Fruit fly (Drosophila melanogaster) whole organism, embryonic: ENCODE data around the gene Ldh.

Source experiments
- Aef1 ChIP-seq: fragments of 200-800 bp; sonication (Bioruptor generic); IDR thresholded peaks from 3 replicates; pipeline ENCODE4 v1.3.6; 2022; ENCODE audit warnings: missing biosample characterization, missing genetic modification characterization
- Atf3 ChIP-seq: fragments of 200-800 bp; sonication (Bioruptor generic); optimal IDR thresholded peaks from 3 replicates; lab custom pipeline; 2016; ENCODE audit warnings: missing biosample characterization, missing genetic modification characterization
- CG12071 ChIP-seq: fragments of 200-800 bp; sonication (Bioruptor generic); optimal IDR thresholded peaks from 3 replicates; lab custom pipeline; 2018; ENCODE audit warnings: missing biosample characterization, mild to moderate bottlenecking, missing genetic modification characterization
- CG12299 ChIP-seq: fragments of 200-800 bp; sonication (Bioruptor generic); optimal IDR thresholded peaks from 2 replicates; lab custom pipeline; 2018; ENCODE audit warnings: missing biosample characterization, mild to moderate bottlenecking, missing genetic modification characterization
- CG13424 ChIP-seq: fragments of 200-800 bp; sonication (Bioruptor generic); optimal IDR thresholded peaks from 2 replicates; lab custom pipeline; 2019; ENCODE audit warnings: missing biosample characterization, mild to moderate bottlenecking, missing genetic modification characterization, moderate library complexity
- CG14441 ChIP-seq: fragments of 200-800 bp; sonication (Bioruptor generic); IDR thresholded peaks from 2 replicates; pipeline ENCODE4 v1.3.6; 2022; ENCODE audit warnings: missing biosample characterization, missing genetic modification characterization
- CG14860 ChIP-seq: fragments of 200-800 bp; sonication (Bioruptor generic); IDR thresholded peaks from 3 replicates; pipeline ENCODE4 v1.3.6; 2022; ENCODE audit warnings: missing biosample characterization, missing genetic modification characterization; ENCODE audit not compliant: partially characterized antibody
- CG15011 ChIP-seq: fragments of 200-800 bp; sonication (Bioruptor generic); optimal IDR thresholded peaks from 3 replicates; lab custom pipeline; 2018; ENCODE audit warnings: missing biosample characterization, mild to moderate bottlenecking, missing genetic modification characterization
- CG18011 ChIP-seq: fragments of 200-800 bp; sonication (Bioruptor generic); optimal IDR thresholded peaks from 2 replicates; lab custom pipeline; 2017; ENCODE audit warnings: missing biosample characterization, missing genetic modification characterization, mild to moderate bottlenecking, moderate library complexity, missing genotype
- CG3281 ChIP-seq: fragments of 200-800 bp; sonication (Bioruptor generic); optimal IDR thresholded peaks from 3 replicates; lab custom pipeline; 2017; ENCODE audit warnings: missing biosample characterization, mild to moderate bottlenecking, missing genetic modification characterization
- CG33557 ChIP-seq: fragments of 200-800 bp; sonication (Bioruptor generic); optimal IDR thresholded peaks from 2 replicates; lab custom pipeline; 2019; ENCODE audit warnings: missing biosample characterization, mild to moderate bottlenecking, missing genetic modification characterization, moderate library complexity
- CG4854 ChIP-seq: fragments of 200-800 bp; sonication (Bioruptor generic); optimal IDR thresholded peaks from 2 replicates; lab custom pipeline; 2016; ENCODE audit warnings: missing biosample characterization, missing genetic modification characterization, inconsistent platforms
- CG6854 ChIP-seq: fragments of 200-800 bp; sonication (Bioruptor generic); optimal IDR thresholded peaks from 3 replicates; lab custom pipeline; 2017; ENCODE audit warnings: missing biosample characterization, mild to moderate bottlenecking, missing genetic modification characterization
- CG7987 ChIP-seq: fragments of 200-800 bp; sonication (Bioruptor generic); optimal IDR thresholded peaks from 2 replicates; lab custom pipeline; 2018; ENCODE audit warnings: missing biosample characterization, mild to moderate bottlenecking, missing genetic modification characterization, moderate library complexity
- CG8388 ChIP-seq: fragments of 200-800 bp; sonication (Bioruptor generic); optimal IDR thresholded peaks from 2 replicates; lab custom pipeline; 2019; ENCODE audit warnings: missing biosample characterization, mild to moderate bottlenecking, missing genetic modification characterization, moderate library complexity
- CG9817 ChIP-seq: fragments of 200-800 bp; sonication (Bioruptor generic); optimal IDR thresholded peaks from 2 replicates; lab custom pipeline; 2018; ENCODE audit warnings: missing biosample characterization, mild to moderate bottlenecking, missing genetic modification characterization, moderate library complexity
- Dip3 ChIP-seq: fragments of 200-800 bp; sonication (Bioruptor generic); optimal IDR thresholded peaks from 3 replicates; lab custom pipeline; 2016; ENCODE audit warnings: missing biosample characterization, missing genetic modification characterization
- Drgx ChIP-seq: fragments of 200-800 bp; sonication (Bioruptor generic); IDR thresholded peaks from 2 replicates; pipeline ENCODE4 v1.3.6; 2022; ENCODE audit warnings: missing biosample characterization, missing genetic modification characterization
- GATAe ChIP-seq: fragments of 200-800 bp; sonication (Bioruptor generic); conservative IDR thresholded peaks from 2 replicates; pipeline ENCODE4 v1.3.6; 2022; ENCODE audit warnings: missing biosample characterization, missing genetic modification characterization
- H2.0 ChIP-seq: fragments of 200-800 bp; sonication (Bioruptor generic); IDR thresholded peaks from 2 replicates; pipeline ENCODE4 v1.3.6; 2022; ENCODE audit warnings: missing biosample characterization, missing genetic modification characterization
- HLH4C ChIP-seq: fragments of 200-800 bp; sonication (Bioruptor generic); IDR thresholded peaks from 3 replicates; pipeline ENCODE4 v1.3.6; 2022; ENCODE audit warnings: missing biosample characterization, missing genetic modification characterization; ENCODE audit not compliant: partially characterized antibody
- HLHmδ ChIP-seq: fragments of 200-800 bp; sonication (Bioruptor generic); optimal IDR thresholded peaks from 2 replicates; lab custom pipeline; 2018; ENCODE audit warnings: missing biosample characterization, mild to moderate bottlenecking, missing genetic modification characterization, moderate library complexity
- Hr78 ChIP-seq, 2 experiments: fragments of 200-800 bp in 1 of 2; fragments of >200 bp in 1 of 2; sonication (Bioruptor generic) in 1 of 2; optimal IDR thresholded peaks; 2 replicates each; lab custom pipeline; 2017 to 2019; ENCODE audit warnings: missing biosample characterization in 2 of 2, missing genetic modification characterization in 2 of 2, mild to moderate bottlenecking in 1 of 2, moderate library complexity in 1 of 2
- NC2α ChIP-seq: fragments of 200-800 bp; sonication (Bioruptor generic); optimal IDR thresholded peaks from 2 replicates; lab custom pipeline; 2016; ENCODE audit warnings: missing biosample characterization, missing genetic modification characterization
- Sox102F ChIP-seq: fragments of 200-800 bp; sonication (Bioruptor generic); optimal IDR thresholded peaks from 2 replicates; lab custom pipeline; 2018; ENCODE audit warnings: missing biosample characterization, mild to moderate bottlenecking, missing genetic modification characterization, moderate library complexity
- Trl ChIP-seq, 3 experiments: fragments of >200 bp in 2 of 3; fragments of 200-800 bp in 1 of 3; sonication (Bioruptor generic) in 1 of 3; optimal IDR thresholded peaks; 2 replicates in 1 of 3; 3 replicates in 2 of 3; lab custom pipeline; 2016 to 2017; ENCODE audit warnings: missing biosample characterization in 1 of 3, missing genetic modification characterization in 1 of 3
- ash1 ChIP-seq: fragments of 200-800 bp; sonication (Bioruptor generic); optimal IDR thresholded peaks from 2 replicates; lab custom pipeline; 2018; ENCODE audit warnings: missing biosample characterization, mild to moderate bottlenecking, missing genetic modification characterization
- bsh ChIP-seq, 2 experiments: fragments of 200-800 bp; sonication (Bioruptor generic); optimal IDR thresholded peaks; 2 replicates each; lab custom pipeline; 2017 to 2018; ENCODE audit warnings: mild to moderate bottlenecking in 2 of 2, missing biosample characterization in 2 of 2, missing genetic modification characterization in 2 of 2, moderate library complexity in 1 of 2
- crc ChIP-seq: fragments of 200-800 bp; sonication (Bioruptor generic); optimal IDR thresholded peaks from 2 replicates; lab custom pipeline; 2016; ENCODE audit warnings: missing biosample characterization, missing genetic modification characterization
- crol ChIP-seq: fragments of 200-800 bp; sonication (Bioruptor generic); IDR thresholded peaks from 2 replicates; pipeline ENCODE4 v1.3.6; 2022; ENCODE audit warnings: missing biosample characterization, missing genetic modification characterization
- eve ChIP-seq, 2 experiments: fragments of >200 bp; optimal IDR thresholded peaks; 2 replicates each; lab custom pipeline; 2017; ENCODE audit warnings: missing biosample characterization in 2 of 2, missing genetic modification characterization in 2 of 2
- eyg ChIP-seq: fragments of 200-800 bp; sonication (Bioruptor generic); optimal IDR thresholded peaks from 3 replicates; lab custom pipeline; 2016; ENCODE audit warnings: missing biosample characterization, missing genetic modification characterization
- gsb ChIP-seq: fragments of 200-800 bp; sonication (Bioruptor generic); IDR thresholded peaks from 2 replicates; pipeline ENCODE4 v1.3.6; 2022; ENCODE audit warnings: missing biosample characterization, missing genetic modification characterization
- gt ChIP-seq: fragments of 200-800 bp; sonication (Bioruptor generic); IDR thresholded peaks from 2 replicates; pipeline ENCODE4 v1.3.6; 2022; ENCODE audit warnings: missing biosample characterization, missing genetic modification characterization
- hbn ChIP-seq: fragments of 200-800 bp; sonication (Bioruptor generic); IDR thresholded peaks from 2 replicates; pipeline ENCODE4 v1.3.6; 2022; ENCODE audit warnings: missing biosample characterization, missing genetic modification characterization; ENCODE audit not compliant: partially characterized antibody
- hkb ChIP-seq, 2 experiments: fragments of 200-800 bp in 1 of 2; fragments of >200 bp in 1 of 2; sonication (Bioruptor generic) in 1 of 2; IDR thresholded peaks in 1 of 2; optimal IDR thresholded peaks in 1 of 2; 2 replicates each; pipeline versions ENCODE4 v1.3.6 to Lab custom; 2017 to 2022; ENCODE audit warnings: missing biosample characterization in 1 of 2, missing genetic modification characterization in 1 of 2
- onecut ChIP-seq: fragments of 200-800 bp; sonication (Bioruptor generic); IDR thresholded peaks from 2 replicates; pipeline ENCODE4 v1.3.6; 2022; ENCODE audit warnings: missing biosample characterization, missing genetic modification characterization
- phol ChIP-seq: fragments of 200-800 bp; sonication (Bioruptor generic); optimal IDR thresholded peaks from 3 replicates; lab custom pipeline; 2018; ENCODE audit warnings: missing biosample characterization, mild to moderate bottlenecking, missing genetic modification characterization, moderate library complexity
- pzg ChIP-seq: fragments of 200-800 bp; sonication (Bioruptor generic); optimal IDR thresholded peaks from 3 replicates; lab custom pipeline; 2018; ENCODE audit warnings: missing biosample characterization, mild to moderate bottlenecking, missing genetic modification characterization, moderate library complexity
- run ChIP-seq: fragments of 200-800 bp; sonication (Bioruptor generic); optimal IDR thresholded peaks from 3 replicates; lab custom pipeline; 2018; ENCODE audit warnings: missing biosample characterization, mild to moderate bottlenecking, missing genetic modification characterization
- salm ChIP-seq: fragments of 200-800 bp; sonication (Bioruptor generic); optimal IDR thresholded peaks from 2 replicates; lab custom pipeline; 2018; ENCODE audit warnings: missing biosample characterization, mild to moderate bottlenecking, missing genetic modification characterization
- sna ChIP-seq: fragments of 200-800 bp; sonication (Bioruptor generic); IDR thresholded peaks from 2 replicates; pipeline ENCODE4 v1.3.6; 2022; ENCODE audit warnings: missing biosample characterization, missing genetic modification characterization; ENCODE audit not compliant: partially characterized antibody
- ssp ChIP-seq: fragments of 200-800 bp; sonication (Bioruptor generic); IDR thresholded peaks from 2 replicates; pipeline ENCODE4 v1.3.6; 2022; ENCODE audit warnings: missing biosample characterization, missing genetic modification characterization
- tgo ChIP-seq: fragments of 200-800 bp; sonication (Bioruptor generic); IDR thresholded peaks from 3 replicates; pipeline ENCODE4 v1.3.6; 2022; ENCODE audit warnings: missing biosample characterization, missing genetic modification characterization
- tin ChIP-seq: fragments of 200-800 bp; sonication (Bioruptor generic); optimal IDR thresholded peaks from 3 replicates; lab custom pipeline; 2016; ENCODE audit warnings: missing biosample characterization, missing genetic modification characterization
- z ChIP-seq: fragments of 200-800 bp; sonication (Bioruptor generic); IDR thresholded peaks from 3 replicates; pipeline ENCODE4 v1.3.6; 2022; ENCODE audit warnings: missing biosample characterization, missing genetic modification characterization

The Ldh gene

DNA sequence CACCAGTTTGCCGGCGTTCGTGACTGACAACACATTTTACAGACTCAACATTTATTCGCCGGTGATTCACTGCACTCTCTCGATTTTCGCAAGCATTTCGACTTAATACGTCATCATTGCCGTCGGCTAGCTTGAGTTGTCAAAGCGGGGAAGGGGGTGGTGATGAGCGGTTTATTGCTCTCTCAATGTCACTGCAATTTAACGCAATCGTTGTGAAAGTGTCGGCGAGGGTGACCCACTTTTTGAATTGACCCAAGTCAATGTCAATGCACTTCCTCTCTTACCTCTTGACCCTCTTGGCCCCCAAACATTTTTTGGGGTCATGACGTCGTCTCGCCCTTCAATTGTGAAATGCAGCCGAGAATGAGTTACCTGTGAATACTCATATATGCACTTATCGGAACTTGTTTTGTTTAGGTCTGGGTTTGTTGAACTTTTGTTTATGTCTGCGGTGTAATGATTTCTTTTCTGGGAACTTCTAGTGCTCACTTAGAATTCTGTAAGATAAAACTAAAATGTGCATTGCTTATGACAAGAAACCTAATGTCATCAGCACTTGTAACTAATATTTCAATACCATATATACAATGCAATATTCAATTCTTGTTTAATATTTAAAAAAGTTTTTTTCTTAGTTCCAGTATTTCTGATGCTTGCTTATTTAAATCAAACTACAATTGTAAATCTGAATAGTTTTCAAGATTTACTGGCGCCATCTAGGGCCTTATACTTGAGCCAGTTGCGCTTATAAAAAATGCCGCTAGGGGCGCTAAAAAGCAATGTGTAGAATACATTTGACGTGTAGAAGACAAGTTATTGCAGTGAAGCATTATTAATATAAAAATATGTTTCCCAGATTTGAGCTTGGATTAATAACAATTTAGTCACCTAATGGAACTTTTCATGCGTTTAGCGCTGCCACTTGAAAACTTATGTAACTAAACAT is 1.7 kb upstream of the Ldh start (continued):
- peak; percentile 35; the same call in 1 of the 3 replicates for TF ChIP-seq Aef1
- peak; percentile 22 for TF ChIP-seq Atf3 (GFP tag; lab: Kevin White, UChicago)
- TF ChIP-seq crc, result no peak
- TF ChIP-seq H2.0 (GFP tag; lab: Robert Waterston, UW), result 0 out of 2 replicates have a peak, but pooled peaks have one; percentile 20
- TF ChIP-seq run (tag; lab: Kevin White, UChicago), result no peak
- TF ChIP-seq NC2α, result peak; percentile 2
- peak; percentile 42 for TF ChIP-seq tin (GFP tag; lab: Kevin White, UChicago)
- TF ChIP-seq Hr78 (GFP tag; optimal IDR thresholded peaks at IDR 0.05; lab: Kevin White, UChicago), result peak in 1 of 2 experiments; percentile 80
- TF ChIP-seq GATAe (GFP tag; lab: Robert Waterston, UW), result no peak
- TF ChIP-seq HLH4C (GFP tag; lab: Robert Waterston, UW), result no peak
- no peak for TF ChIP-seq ash1
- TF ChIP-seq phol (tag; lab: Kevin White, UChicago), result peak; percentile 18
- TF ChIP-seq CG8388, result peak; percentile 18
- no peak for TF ChIP-seq CG12299
- TF ChIP-seq Sox102F (GFP tag; lab: Kevin White, UChicago), result peak; percentile 64
- TF ChIP-seq CG7987 (GFP tag; lab: Kevin White, UChicago), result peak; percentile 40
- TF ChIP-seq CG14441, result peak; percentile 57; the same call in 1 of the 2 replicates
- no peak for TF ChIP-seq CG6854 (GFP tag; lab: Kevin White, UChicago)
- TF ChIP-seq CG33557 (GFP tag; lab: Kevin White, UChicago), result no peak
- no peak for TF ChIP-seq CG15011 (GFP tag; lab: Kevin White, UChicago)
- TF ChIP-seq eve (GFP tag; optimal IDR thresholded peaks at IDR 0.05; lab: Kevin White, UChicago), result no peak
- TF ChIP-seq Dip3 (GFP tag; lab: Kevin White, UChicago), result peak; percentile 39
- 0 out of 2 replicates have a peak, but pooled peaks have one; percentile 12 for TF ChIP-seq ssp (GFP tag; lab: Robert Waterston, UW)
- TF ChIP-seq HLHmδ, result no peak
- no peak for TF ChIP-seq salm (tag; lab: Kevin White, UChicago)
- TF ChIP-seq hkb (optimal IDR thresholded peaks at IDR 0.05; lab: Kevin White, UChicago), result no peak
- no peak for TF ChIP-seq hkb (GFP tag; IDR thresholded peaks at IDR 0.05; lab: Robert Waterston, UW)
- no peak for TF ChIP-seq eyg (GFP tag; lab: Kevin White, UChicago)
- TF ChIP-seq tgo (GFP tag; lab: Robert Waterston, UW), result peak; percentile 28; the same call in 1 of the 3 replicates
- peak; percentile 51 for TF ChIP-seq CG13424 (tag; lab: Kevin White, UChicago)
- TF ChIP-seq CG4854 (GFP tag; lab: Kevin White, UChicago), result peak; percentile 56
- TF ChIP-seq crol, result 0 out of 2 replicates have a peak, but pooled peaks have one; percentile 7
- TF ChIP-seq hbn (GFP tag; lab: Robert Waterston, UW), result no peak
- TF ChIP-seq CG12071 (GFP tag; lab: Kevin White, UChicago), result no peak
- TF ChIP-seq gt (GFP tag; lab: Robert Waterston, UW), result no peak
- no peak for TF ChIP-seq gsb
- TF ChIP-seq sna (GFP tag; lab: Robert Waterston, UW), result no peak
- no peak for TF ChIP-seq CG3281
- no peak for TF ChIP-seq onecut (GFP tag; lab: Robert Waterston, UW)
- TF ChIP-seq z (GFP tag; lab: Robert Waterston, UW), result no peak
- peak in 1 of 2 experiments; percentile 34 for TF ChIP-seq bsh (GFP tag; optimal IDR thresholded peaks at IDR 0.05; lab: Kevin White, UChicago)
- no peak for TF ChIP-seq CG18011 (GFP tag; lab: Kevin White, UChicago)
- 0 out of 3 replicates have a peak, but pooled peaks have one; percentile 8 for TF ChIP-seq CG14860
- TF ChIP-seq pzg (GFP tag; lab: Kevin White, UChicago), result no peak
- 0 out of 2 replicates have a peak, but pooled peaks have one; percentile 2 for TF ChIP-seq Drgx (GFP tag; lab: Robert Waterston, UW)
- peak; percentile 59 for TF ChIP-seq CG9817 (tag; lab: Kevin White, UChicago)
- TF ChIP-seq Trl (optimal IDR thresholded peaks at IDR 0.05; lab: Kevin White, UChicago), result no peak
- TF ChIP-seq Trl (GFP tag; optimal IDR thresholded peaks at IDR 0.05; lab: Kevin White, UChicago), result peak; percentile 33
